Fruit fly (Drosophila melanogaster): ENCODE measurements around the gene rgn.

DNA sequence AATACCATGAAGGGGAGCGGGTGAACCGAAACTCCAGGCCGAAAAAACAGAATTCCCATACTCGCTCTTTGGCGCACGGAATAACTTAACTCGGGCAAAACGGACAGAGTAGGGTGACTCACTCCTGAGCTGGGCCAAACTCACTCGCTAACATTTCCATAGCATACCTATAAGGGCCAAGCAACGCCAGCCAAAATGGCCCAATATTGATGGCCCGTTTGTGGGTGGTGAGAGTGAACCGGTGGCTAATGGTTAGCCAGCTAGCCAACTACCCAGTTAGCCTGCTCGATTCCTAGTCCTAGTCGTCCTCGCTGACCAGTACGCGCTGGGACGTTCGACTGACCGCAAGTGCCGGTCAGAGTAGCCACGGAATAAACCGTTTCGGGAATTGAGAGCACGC lies 45.2 kb downstream of the rgn start, which contains the start of gene CG33288:
- TF ChIP-seq CG32006 (GFP tag; optimal IDR thresholded peaks at IDR 0.05) (no peak), CG31627 (GFP tag; optimal IDR thresholded peaks at IDR 0.05) (no peak), CG6163 (GFP tag; IDR thresholded peaks at IDR 0.05) (no peak), salr (GFP tag; optimal IDR thresholded peaks at IDR 0.05) (no peak), CG3919 (GFP tag; optimal IDR thresholded peaks at IDR 0.05) (no peak)

Measured in whole organism, prepupa.